Worm (Caenorhabditis elegans) whole organism, L2 larva: ENCODE data around the gene ubc-1.

Source experiments
- R02D3.7 ChIP-seq: fragments of 150-350 bp; optimal IDR thresholded peaks from 2 replicates; lab custom pipeline; 2014; ENCODE audit warnings: missing biosample characterization, missing genetic modification characterization
- ama-1 ChIP-seq: fragments of 150-350 bp; optimal IDR thresholded peaks from 2 replicates; lab custom pipeline; 2018; ENCODE audit warnings: inconsistent platforms
- ceh-82 ChIP-seq: fragments of 150-350 bp; optimal IDR thresholded peaks from 2 replicates; lab custom pipeline; 2014; ENCODE audit warnings: missing biosample characterization, missing genetic modification characterization
- lin-13 ChIP-seq: fragments of 150-350 bp; optimal IDR thresholded peaks from 2 replicates; lab custom pipeline; 2014; ENCODE audit warnings: missing biosample characterization, missing genetic modification reagents, missing genetic modification characterization
- lin-39 ChIP-seq: fragments of 150-350 bp; optimal IDR thresholded peaks from 2 replicates; lab custom pipeline; 2014; ENCODE audit warnings: missing biosample characterization, missing genetic modification reagents, missing genetic modification characterization
- lsy-2 ChIP-seq, 2 experiments: fragments of 150-350 bp in 1 of 2; sonication (generic microtip) in 1 of 2; optimal IDR thresholded peaks; 2 replicates each; lab custom pipeline; 2014 to 2017; ENCODE audit warnings: missing biosample characterization in 2 of 2, missing genetic modification characterization in 2 of 2
- nhr-11 ChIP-seq: fragments of 150-350 bp; optimal IDR thresholded peaks from 2 replicates; lab custom pipeline; 2014; ENCODE audit warnings: missing biosample characterization, missing genetic modification characterization
- nhr-77 ChIP-seq: fragments of 150-350 bp; optimal IDR thresholded peaks from 2 replicates; lab custom pipeline; 2014; ENCODE audit warnings: missing biosample characterization, missing genetic modification characterization
- skn-1 ChIP-seq: sonication (generic microtip); optimal IDR thresholded peaks from 2 replicates; lab custom pipeline; 2017; ENCODE audit warnings: missing biosample characterization, missing genetic modification characterization
- unc-55 ChIP-seq: fragments of 150-350 bp; sonication (generic microtip); optimal IDR thresholded peaks from 3 replicates; lab custom pipeline; 2014; ENCODE audit warnings: missing biosample characterization, missing genetic modification reagents, missing genetic modification characterization
- unc-62 ChIP-seq: fragments of 150-350 bp; optimal IDR thresholded peaks from 2 replicates; lab custom pipeline; 2014; ENCODE audit warnings: missing biosample characterization, missing genetic modification reagents, missing genetic modification characterization

DNA sequence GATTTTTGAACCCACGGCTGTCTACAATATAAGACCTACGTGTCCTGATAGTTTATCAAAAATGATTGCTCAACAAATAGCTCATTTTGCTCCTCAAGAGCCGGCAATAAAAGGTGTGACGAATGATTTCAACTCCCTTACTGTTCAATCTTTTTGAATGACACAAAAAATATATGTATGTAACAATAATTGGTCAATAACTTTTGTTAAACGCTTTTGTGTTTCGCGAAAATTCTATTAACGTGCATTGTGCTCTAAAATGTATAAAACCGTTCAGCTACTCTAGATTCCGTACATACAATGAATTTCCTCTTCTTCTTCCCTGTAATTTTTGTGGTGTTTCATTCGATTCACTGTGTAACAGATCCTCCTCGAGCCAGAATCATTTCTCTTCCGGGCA lies 23.3 kb upstream of the ubc-1 start, which contains the start of gene C35B1.4:
- TF ChIP-seq ama-1: no peak
- TF ChIP-seq lin-13 (GFP tag; lab: Kevin White, UChicago): no peak
- no peak for TF ChIP-seq nhr-11 (tag; lab: Kevin White, UChicago)
- TF ChIP-seq skn-1: no peak
- no peak for TF ChIP-seq lsy-2 (tag; optimal IDR thresholded peaks at IDR 0.05; lab: Kevin White, UChicago)
- no peak for TF ChIP-seq unc-62 (GFP tag; lab: Kevin White, UChicago)
- no peak for TF ChIP-seq nhr-77 (tag; lab: Kevin White, UChicago)
- TF ChIP-seq unc-55 (GFP tag; lab: Kevin White, UChicago): no peak
- TF ChIP-seq R02D3.7 (tag; lab: Kevin White, UChicago): no peak
- no peak for TF ChIP-seq ceh-82 (tag; lab: Kevin White, UChicago)
- TF ChIP-seq lin-39 (tag; lab: Kevin White, UChicago): no peak
